Worm (Caenorhabditis elegans) whole organism, L2 larva: Measurements from ENCODE around the gene F48F5.6.

Experiments used
- C34F6.9 ChIP-seq: fragments of 150-350 bp; optimal IDR thresholded peaks from 2 replicates; lab custom pipeline; 2014; ENCODE audit warnings: missing biosample characterization, missing genetic modification characterization
- F13H6.1 ChIP-seq: sonication (generic microtip); optimal IDR thresholded peaks from 2 replicates; lab custom pipeline; 2016; ENCODE audit warnings: missing genetic modification characterization, missing compliant biosample characterization
- R02D3.7 ChIP-seq: fragments of 150-350 bp; optimal IDR thresholded peaks from 2 replicates; lab custom pipeline; 2014; ENCODE audit warnings: missing biosample characterization, missing genetic modification characterization
- Y55F3AM.14 ChIP-seq: fragments of 200-800 bp; sonication (Bioruptor generic); optimal IDR thresholded peaks from 2 replicates; lab custom pipeline; 2018; ENCODE audit warnings: mild to moderate bottlenecking, missing genetic modification characterization, missing compliant biosample characterization
- aly-2 ChIP-seq: fragments of 150-350 bp; optimal IDR thresholded peaks from 2 replicates; lab custom pipeline; 2014; ENCODE audit warnings: missing biosample characterization, missing genetic modification characterization
- blmp-1 ChIP-seq: sonication (generic microtip); optimal IDR thresholded peaks from 2 replicates; lab custom pipeline; 2017; ENCODE audit warnings: missing genetic modification characterization, mild to moderate bottlenecking, missing compliant biosample characterization, antibody characterized with exemption, moderate library complexity; ENCODE audit not compliant: insufficient read depth
- ceh-16 ChIP-seq: fragments of 150-350 bp; optimal IDR thresholded peaks from 2 replicates; lab custom pipeline; 2014; ENCODE audit warnings: missing biosample characterization, missing genetic modification characterization
- crh-2 ChIP-seq: sonication (generic microtip); optimal IDR thresholded peaks from 2 replicates; lab custom pipeline; 2017; ENCODE audit warnings: missing biosample characterization, missing genetic modification characterization
- egl-27 ChIP-seq: sonication (generic microtip); optimal IDR thresholded peaks from 3 replicates; lab custom pipeline; 2017; ENCODE audit warnings: missing biosample characterization, missing genetic modification reagents, missing genetic modification characterization
- elt-3 ChIP-seq: sonication (generic microtip); optimal IDR thresholded peaks from 2 replicates; lab custom pipeline; 2017; ENCODE audit warnings: missing biosample characterization, missing genetic modification characterization
- gmeb-1 ChIP-seq: fragments of 150-350 bp; optimal IDR thresholded peaks from 2 replicates; lab custom pipeline; 2014; ENCODE audit warnings: missing biosample characterization, missing genetic modification characterization
- lin-11 ChIP-seq: fragments of 150-350 bp; sonication (generic microtip); optimal IDR thresholded peaks from 2 replicates; lab custom pipeline; 2014; ENCODE audit warnings: missing biosample characterization, missing genetic modification characterization, inconsistent platforms, mixed read lengths
- lin-13 ChIP-seq: fragments of 150-350 bp; optimal IDR thresholded peaks from 2 replicates; lab custom pipeline; 2014; ENCODE audit warnings: missing biosample characterization, missing genetic modification reagents, missing genetic modification characterization
- lin-39 ChIP-seq: fragments of 150-350 bp; optimal IDR thresholded peaks from 2 replicates; lab custom pipeline; 2014; ENCODE audit warnings: missing biosample characterization, missing genetic modification reagents, missing genetic modification characterization
- lsy-2 ChIP-seq, 2 experiments: fragments of 150-350 bp in 1 of 2; sonication (generic microtip) in 1 of 2; optimal IDR thresholded peaks; 2 replicates each; lab custom pipeline; 2014 to 2017; ENCODE audit warnings: missing biosample characterization in 2 of 2, missing genetic modification characterization in 2 of 2
- mab-5 ChIP-seq: fragments of 150-350 bp; optimal IDR thresholded peaks from 2 replicates; lab custom pipeline; 2014; ENCODE audit warnings: missing biosample characterization, missing genetic modification characterization
- mbf-1 ChIP-seq: sonication (generic microtip); optimal IDR thresholded peaks from 2 replicates; lab custom pipeline; 2017; ENCODE audit warnings: missing biosample characterization, missing genetic modification characterization
- nhr-11 ChIP-seq: fragments of 150-350 bp; optimal IDR thresholded peaks from 2 replicates; lab custom pipeline; 2014; ENCODE audit warnings: missing biosample characterization, missing genetic modification characterization
- nhr-12 ChIP-seq: fragments of 150-350 bp; optimal IDR thresholded peaks from 2 replicates; lab custom pipeline; 2014; ENCODE audit warnings: missing biosample characterization, missing genetic modification characterization
- nhr-129 ChIP-seq: fragments of 150-350 bp; optimal IDR thresholded peaks from 2 replicates; lab custom pipeline; 2014; ENCODE audit warnings: missing biosample characterization, missing genetic modification characterization
- nhr-21 ChIP-seq: fragments of 150-350 bp; optimal IDR thresholded peaks from 2 replicates; lab custom pipeline; 2014; ENCODE audit warnings: missing biosample characterization, missing genetic modification characterization
- nhr-23 ChIP-seq: fragments of 150-350 bp; optimal IDR thresholded peaks from 2 replicates; lab custom pipeline; 2014; ENCODE audit warnings: missing biosample characterization, missing genetic modification reagents, missing genetic modification characterization
- nhr-237 ChIP-seq: fragments of 150-350 bp; optimal IDR thresholded peaks from 2 replicates; lab custom pipeline; 2014; ENCODE audit warnings: missing biosample characterization, missing genetic modification characterization
- nhr-6 ChIP-seq: fragments of 150-350 bp; optimal IDR thresholded peaks from 2 replicates; lab custom pipeline; 2014; ENCODE audit warnings: missing biosample characterization, missing genetic modification characterization
- nhr-77 ChIP-seq: fragments of 150-350 bp; optimal IDR thresholded peaks from 2 replicates; lab custom pipeline; 2014; ENCODE audit warnings: missing biosample characterization, missing genetic modification characterization
- peb-1 ChIP-seq: fragments of 150-350 bp; optimal IDR thresholded peaks from 2 replicates; lab custom pipeline; 2014; ENCODE audit warnings: missing biosample characterization, missing genetic modification characterization
- sem-4 ChIP-seq: fragments of 150-350 bp; optimal IDR thresholded peaks from 2 replicates; lab custom pipeline; 2014; ENCODE audit warnings: missing biosample characterization, missing genetic modification reagents, missing genetic modification characterization
- skn-1 ChIP-seq: sonication (generic microtip); optimal IDR thresholded peaks from 2 replicates; lab custom pipeline; 2017; ENCODE audit warnings: missing biosample characterization, missing genetic modification characterization
- sma-9 ChIP-seq, 2 experiments: fragments of 150-350 bp in 1 of 2; sonication (generic microtip) in 1 of 2; optimal IDR thresholded peaks; 2 replicates each; lab custom pipeline; 2014 to 2016; ENCODE audit warnings: missing genetic modification characterization in 2 of 2, mild to moderate bottlenecking in 1 of 2, missing biosample characterization in 1 of 2, missing compliant biosample characterization in 1 of 2, missing genetic modification reagents in 1 of 2, moderate library complexity in 1 of 2
- snpc-4 ChIP-seq: fragments of 150-350 bp; optimal IDR thresholded peaks from 2 replicates; lab custom pipeline; 2014; ENCODE audit warnings: missing biosample characterization, missing genetic modification characterization
- unc-39 ChIP-seq: fragments of 150-350 bp; optimal IDR thresholded peaks from 2 replicates; lab custom pipeline; 2014; ENCODE audit warnings: missing biosample characterization, missing genetic modification characterization
- unc-55 ChIP-seq: fragments of 150-350 bp; sonication (generic microtip); optimal IDR thresholded peaks from 3 replicates; lab custom pipeline; 2014; ENCODE audit warnings: missing biosample characterization, missing genetic modification reagents, missing genetic modification characterization
- unc-62 ChIP-seq: fragments of 150-350 bp; optimal IDR thresholded peaks from 2 replicates; lab custom pipeline; 2014; ENCODE audit warnings: missing biosample characterization, missing genetic modification reagents, missing genetic modification characterization
- zag-1 ChIP-seq: fragments of 150-350 bp; optimal IDR thresholded peaks from 2 replicates; lab custom pipeline; 2014; ENCODE audit warnings: missing biosample characterization, missing genetic modification characterization
- ztf-1 ChIP-seq: fragments of 200-800 bp; sonication (Bioruptor generic); conservative IDR thresholded peaks from 2 replicates; pipeline ENCODE4 v1.3.6; 2022; ENCODE audit warnings: missing genetic modification characterization, missing compliant biosample characterization
- ztf-11 ChIP-seq: sonication (generic microtip); optimal IDR thresholded peaks from 2 replicates; lab custom pipeline; 2017; ENCODE audit warnings: missing biosample characterization, missing genetic modification characterization

Gene F48F5.6

ce11 chrV:20489102-20489501, 36.1 kb upstream of the F48F5.6 start, which contains the start of gene srbc-78:
TSS of gene srbc-78 (minus strand) at chrV:20489202.
- TF ChIP-seq nhr-77 (tag; lab: Kevin White, UChicago) (no peak), zag-1 (no peak), Y55F3AM.14 (GFP tag; lab: Kevin White, UChicago) (no peak), C34F6.9 (no peak), lin-13 (GFP tag; lab: Kevin White, UChicago) (no peak), ztf-11 (tag; lab: Kevin White, UChicago) (no peak), unc-62 (no peak), lin-11 (tag; lab: Kevin White, UChicago) (no peak), lin-39 (tag; lab: Kevin White, UChicago) (no peak), unc-39 (tag; lab: Kevin White, UChicago) (no peak), snpc-4 (tag; lab: Kevin White, UChicago) (no peak), R02D3.7 (tag; lab: Kevin White, UChicago) (no peak), ceh-16 (tag; lab: Kevin White, UChicago) (no peak), nhr-23 (tag; lab: Kevin White, UChicago) (no peak), mab-5 (tag; lab: Kevin White, UChicago) (no peak), nhr-129 (no peak)
- TF ChIP-seq, all 48 proteins: peak for 0

- TF ChIP-seq ztf-1 (no peak), peb-1 (no peak), egl-27 (no peak), aly-2 (tag; lab: Kevin White, UChicago) (no peak), nhr-11 (tag; lab: Kevin White, UChicago) (no peak), nhr-6 (tag; lab: Kevin White, UChicago) (no peak), C34F6.9 (peak; percentile 4), nhr-21 (no peak), lin-11 (tag; lab: Kevin White, UChicago) (no peak), unc-55 (peak; percentile 16), nhr-129 (peak; percentile 51), nhr-23 (tag; lab: Kevin White, UChicago) (no peak), mbf-1 (tag; lab: Kevin White, UChicago) (no peak), ceh-16 (tag; lab: Kevin White, UChicago) (no peak), ztf-11 (tag; lab: Kevin White, UChicago) (no peak), blmp-1 (tag; lab: Kevin White, UChicago) (no peak), Y55F3AM.14 (GFP tag; lab: Kevin White, UChicago) (no peak), nhr-237 (tag; lab: Kevin White, UChicago) (no peak), F13H6.1 (tag; lab: Kevin White, UChicago) (peak; percentile 57), lsy-2 (tag; optimal IDR thresholded peaks at IDR 0.05; lab: Kevin White, UChicago) (peak in 1 of 2 experiments; percentile 33)
- TF ChIP-seq, all 48 proteins: peak for 5
Measured at ce11 chrV:20486549-20486948, 33.6 kb upstream of the F48F5.6 start.

ce11 chrV:20485285-20485684, 32.3 kb upstream of the F48F5.6 start, which contains the start of gene dhcr-7:
TSS of gene dhcr-7 (minus strand) at chrV:20485385.
- no peak for TF ChIP-seq egl-27
- TF ChIP-seq lin-11 (tag; lab: Kevin White, UChicago) = no peak
- no peak for TF ChIP-seq F13H6.1 (tag; lab: Kevin White, UChicago)
- no peak for TF ChIP-seq zag-1
- TF ChIP-seq blmp-1 (tag; lab: Kevin White, UChicago) = no peak
- TF ChIP-seq ceh-16 (tag; lab: Kevin White, UChicago) = no peak
- TF ChIP-seq nhr-23 (tag; lab: Kevin White, UChicago) = no peak
- TF ChIP-seq snpc-4 (tag; lab: Kevin White, UChicago) = no peak
- no peak for TF ChIP-seq sma-9 (GFP tag; optimal IDR thresholded peaks at IDR 0.05; lab: Kevin White, UChicago)
- no peak for TF ChIP-seq sma-9 (tag; optimal IDR thresholded peaks at IDR 0.05; lab: Kevin White, UChicago)
- no peak for TF ChIP-seq C34F6.9
- no peak for TF ChIP-seq mbf-1 (tag; lab: Kevin White, UChicago)
- TF ChIP-seq elt-3 (tag; lab: Kevin White, UChicago) = no peak
- no peak for TF ChIP-seq crh-2 (tag; lab: Kevin White, UChicago)
- TF ChIP-seq, all 48 proteins: peak for 0

- TF ChIP-seq nhr-12 (tag; lab: Kevin White, UChicago) = no peak
- TF ChIP-seq skn-1 (tag; lab: Kevin White, UChicago) = no peak
- TF ChIP-seq blmp-1 (tag; lab: Kevin White, UChicago) = no peak
- no peak for TF ChIP-seq F13H6.1 (tag; lab: Kevin White, UChicago)
- TF ChIP-seq lin-13 (GFP tag; lab: Kevin White, UChicago) = no peak
- TF ChIP-seq nhr-21 = no peak
- TF ChIP-seq sma-9 (GFP tag; optimal IDR thresholded peaks at IDR 0.05; lab: Kevin White, UChicago) = no peak
- TF ChIP-seq sma-9 (tag; optimal IDR thresholded peaks at IDR 0.05; lab: Kevin White, UChicago) = no peak
- TF ChIP-seq zag-1 = no peak
- TF ChIP-seq gmeb-1 (tag; lab: Kevin White, UChicago) = no peak
- no peak for TF ChIP-seq sem-4 (tag; lab: Kevin White, UChicago)
- TF ChIP-seq lsy-2 (tag; optimal IDR thresholded peaks at IDR 0.05; lab: Kevin White, UChicago) = no peak
- TF ChIP-seq nhr-129 = no peak
- no peak for TF ChIP-seq unc-55
- no peak for TF ChIP-seq ztf-11 (tag; lab: Kevin White, UChicago)
- TF ChIP-seq Y55F3AM.14 (GFP tag; lab: Kevin White, UChicago) = no peak
Measured at ce11 chrV:20480790-20481189, 27.8 kb upstream of the F48F5.6 start.
